Fruit fly (Drosophila melanogaster) whole organism, prepupa: ENCODE measurements around the gene CG13631.

Source experiments
- Blimp-1 ChIP-seq: fragments of 200-800 bp; sonication (Bioruptor generic); optimal IDR thresholded peaks from 3 replicates; lab custom pipeline; 2017; ENCODE audit warnings: missing biosample characterization, missing genetic modification characterization, mild to moderate bottlenecking, moderate library complexity, missing genetic modification reagents
- CG10669 ChIP-seq: fragments of 200-800 bp; sonication (Bioruptor generic); optimal IDR thresholded peaks from 3 replicates; lab custom pipeline; 2018; ENCODE audit warnings: missing biosample characterization, mild to moderate bottlenecking, missing genetic modification characterization, moderate library complexity
- CG11294 ChIP-seq: fragments of 200-800 bp; sonication (Bioruptor generic); IDR thresholded peaks from 2 replicates; pipeline ENCODE4 v1.3.6; 2022; ENCODE audit warnings: missing biosample characterization, missing genetic modification characterization
- CG11762 ChIP-seq: fragments of 200-800 bp; sonication (Bioruptor generic); optimal IDR thresholded peaks from 3 replicates; lab custom pipeline; 2016; ENCODE audit warnings: missing biosample characterization, missing genetic modification characterization; ENCODE audit not compliant: insufficient read depth
- CG11902 ChIP-seq: fragments of 200-800 bp; sonication (Bioruptor generic); optimal IDR thresholded peaks from 3 replicates; lab custom pipeline; 2016; ENCODE audit warnings: missing biosample characterization, missing genetic modification characterization
- CG15336 ChIP-seq: fragments of 200-800 bp; sonication (Bioruptor generic); IDR thresholded peaks from 2 replicates; pipeline ENCODE4 v1.3.6; 2022; ENCODE audit warnings: missing biosample characterization, missing genetic modification characterization
- CG1621 ChIP-seq: fragments of 200-800 bp; sonication (Bioruptor generic); optimal IDR thresholded peaks from 3 replicates; lab custom pipeline; 2018; ENCODE audit warnings: missing biosample characterization, mild to moderate bottlenecking, missing genetic modification characterization
- CG16779 ChIP-seq: fragments of 200-800 bp; sonication (Bioruptor generic); optimal IDR thresholded peaks from 3 replicates; lab custom pipeline; 2017; ENCODE audit warnings: missing biosample characterization, mild to moderate bottlenecking, missing genetic modification characterization
- CG3032 ChIP-seq: fragments of 200-800 bp; optimal IDR thresholded peaks from 2 replicates; lab custom pipeline; 2019; ENCODE audit warnings: missing biosample characterization, mild to moderate bottlenecking, missing genetic modification characterization, moderate library complexity
- CG31627 ChIP-seq: fragments of 200-800 bp; sonication (Bioruptor generic); optimal IDR thresholded peaks from 3 replicates; lab custom pipeline; 2016; ENCODE audit warnings: missing biosample characterization, missing genetic modification characterization
- CG32006 ChIP-seq: fragments of 200-800 bp; sonication (Bioruptor generic); optimal IDR thresholded peaks from 3 replicates; lab custom pipeline; 2017; ENCODE audit warnings: missing biosample characterization, mild to moderate bottlenecking, missing genetic modification characterization
- CG34406 ChIP-seq: fragments of 200-800 bp; sonication (Bioruptor generic); optimal IDR thresholded peaks from 3 replicates; lab custom pipeline; 2016; ENCODE audit warnings: missing biosample characterization, missing genetic modification characterization
- CG3919 ChIP-seq: fragments of 200-800 bp; sonication (Bioruptor generic); optimal IDR thresholded peaks from 3 replicates; lab custom pipeline; 2016; ENCODE audit warnings: missing biosample characterization, missing genetic modification characterization
- CG4318 ChIP-seq: fragments of 200-800 bp; sonication (Bioruptor generic); optimal IDR thresholded peaks from 3 replicates; lab custom pipeline; 2017; ENCODE audit warnings: missing biosample characterization, mild to moderate bottlenecking, missing genetic modification characterization
- CG6163 ChIP-seq: fragments of 200-800 bp; sonication (Bioruptor generic); IDR thresholded peaks from 3 replicates; pipeline ENCODE4 v1.3.6; 2022; ENCODE audit warnings: missing biosample characterization, missing genetic modification characterization
- CG6276 ChIP-seq: fragments of 200-800 bp; sonication (Bioruptor generic); optimal IDR thresholded peaks from 2 replicates; lab custom pipeline; 2017; ENCODE audit warnings: missing biosample characterization, mild to moderate bottlenecking, missing genetic modification characterization
- CG6792 ChIP-seq: fragments of 200-800 bp; sonication (Bioruptor generic); optimal IDR thresholded peaks from 3 replicates; lab custom pipeline; 2016; ENCODE audit warnings: missing biosample characterization, missing genetic modification characterization
- CG6854 ChIP-seq: fragments of 200-800 bp; sonication (Bioruptor generic); optimal IDR thresholded peaks from 2 replicates; lab custom pipeline; 2017; ENCODE audit warnings: missing biosample characterization, mild to moderate bottlenecking, missing genetic modification characterization
- CG7368 ChIP-seq: fragments of 200-800 bp; sonication (Bioruptor generic); optimal IDR thresholded peaks from 3 replicates; lab custom pipeline; 2016; ENCODE audit warnings: missing biosample characterization, missing genetic modification characterization
- CG8319 ChIP-seq: fragments of 200-800 bp; sonication (Bioruptor generic); optimal IDR thresholded peaks from 3 replicates; lab custom pipeline; 2016; ENCODE audit warnings: missing biosample characterization, missing genetic modification characterization
- CG8632 ChIP-seq: fragments of 200-800 bp; sonication (Bioruptor generic); optimal IDR thresholded peaks from 3 replicates; lab custom pipeline; 2016; ENCODE audit warnings: missing biosample characterization, missing genetic modification characterization
- CG9139 ChIP-seq: fragments of 200-800 bp; sonication (Bioruptor generic); optimal IDR thresholded peaks from 3 replicates; lab custom pipeline; 2017; ENCODE audit warnings: missing biosample characterization, mild to moderate bottlenecking, missing genetic modification characterization
- Eip78C ChIP-seq: fragments of 200-800 bp; sonication (Bioruptor generic); peaks from one replicate; lab custom pipeline; 2016; ENCODE audit warnings: missing biosample characterization, missing genetic modification characterization
- Eip93F ChIP-seq: fragments of 200-800 bp; sonication (Bioruptor generic); optimal IDR thresholded peaks from 2 replicates; lab custom pipeline; 2016; ENCODE audit warnings: missing biosample characterization, mild to moderate bottlenecking, missing genetic modification characterization
- Ets21C ChIP-seq: fragments of 200-800 bp; sonication (Bioruptor generic); optimal IDR thresholded peaks from 3 replicates; lab custom pipeline; 2016; ENCODE audit warnings: missing biosample characterization, missing genetic modification characterization
- Ets96B ChIP-seq: fragments of 200-800 bp; optimal IDR thresholded peaks from 2 replicates; lab custom pipeline; 2019; ENCODE audit warnings: missing biosample characterization, mild to moderate bottlenecking, missing genetic modification characterization, moderate library complexity
- Hr39 ChIP-seq: fragments of 200-800 bp; sonication (Bioruptor generic); optimal IDR thresholded peaks from 2 replicates; lab custom pipeline; 2016; ENCODE audit warnings: missing biosample characterization, missing genetic modification characterization
- Hr4 ChIP-seq: fragments of 200-800 bp; sonication (Bioruptor generic); optimal IDR thresholded peaks from 3 replicates; lab custom pipeline; 2016; ENCODE audit warnings: missing biosample characterization, missing genetic modification characterization
- Lpt ChIP-seq: fragments of 200-800 bp; sonication (Bioruptor generic); optimal IDR thresholded peaks from 3 replicates; lab custom pipeline; 2016; ENCODE audit warnings: missing biosample characterization, missing genetic modification characterization
- OdsH ChIP-seq: fragments of 200-800 bp; sonication (Bioruptor generic); optimal IDR thresholded peaks from 3 replicates; lab custom pipeline; 2016; ENCODE audit warnings: missing biosample characterization, missing genetic modification characterization
- Smox ChIP-seq: fragments of 200-800 bp; sonication (Bioruptor generic); optimal IDR thresholded peaks from 3 replicates; lab custom pipeline; 2016; ENCODE audit warnings: missing biosample characterization, missing genetic modification characterization
- Sox102F ChIP-seq: fragments of 200-800 bp; sonication (Bioruptor generic); optimal IDR thresholded peaks from 2 replicates; lab custom pipeline; 2016; ENCODE audit warnings: missing biosample characterization, mild to moderate bottlenecking, missing genetic modification characterization
- Sox14 ChIP-seq: fragments of 200-800 bp; sonication (Bioruptor generic); optimal IDR thresholded peaks from 3 replicates; lab custom pipeline; 2016; ENCODE audit warnings: missing biosample characterization, missing genetic modification characterization
- Sox15 ChIP-seq: fragments of 200-800 bp; sonication (Bioruptor generic); optimal IDR thresholded peaks from 3 replicates; lab custom pipeline; 2016; ENCODE audit warnings: missing biosample characterization, missing genetic modification characterization
- achi ChIP-seq: fragments of 200-800 bp; sonication (Bioruptor generic); optimal IDR thresholded peaks from 3 replicates; lab custom pipeline; 2016; ENCODE audit warnings: missing biosample characterization, missing genetic modification characterization
- cyc ChIP-seq: fragments of 200-800 bp; sonication (Bioruptor generic); optimal IDR thresholded peaks from 3 replicates; lab custom pipeline; 2016; ENCODE audit warnings: missing biosample characterization, missing genetic modification characterization
- dac ChIP-seq: fragments of 200-800 bp; sonication (Bioruptor generic); optimal IDR thresholded peaks from 2 replicates; lab custom pipeline; 2017; ENCODE audit warnings: missing biosample characterization, mild to moderate bottlenecking, missing genetic modification characterization
- dsx ChIP-seq: fragments of 200-800 bp; optimal IDR thresholded peaks from 3 replicates; lab custom pipeline; 2019; ENCODE audit warnings: missing biosample characterization, mild to moderate bottlenecking, missing genetic modification characterization, moderate library complexity; ENCODE audit not compliant: poor library complexity, severe bottlenecking
- eg ChIP-seq: fragments of 200-800 bp; sonication (Bioruptor generic); IDR thresholded peaks from 3 replicates; pipeline ENCODE4 v1.3.6; 2022; ENCODE audit warnings: missing biosample characterization, missing genetic modification characterization
- esn ChIP-seq: fragments of 200-800 bp; sonication (Bioruptor generic); optimal IDR thresholded peaks from 2 replicates; lab custom pipeline; 2016; ENCODE audit warnings: missing biosample characterization, mild to moderate bottlenecking, missing genetic modification characterization, moderate library complexity
- fd59A ChIP-seq: fragments of 200-800 bp; sonication (Bioruptor generic); optimal IDR thresholded peaks from 2 replicates; lab custom pipeline; 2017; ENCODE audit warnings: missing biosample characterization, mild to moderate bottlenecking, missing genetic modification characterization, missing genetic modification reagents
- fd85E ChIP-seq: fragments of 200-800 bp; sonication (Bioruptor generic); optimal IDR thresholded peaks from 3 replicates; lab custom pipeline; 2016; ENCODE audit warnings: missing biosample characterization, missing genetic modification characterization
- fkh ChIP-seq: fragments of 200-800 bp; sonication (Bioruptor generic); optimal IDR thresholded peaks from 3 replicates; lab custom pipeline; 2017; ENCODE audit warnings: missing biosample characterization, mild to moderate bottlenecking, missing genetic modification characterization, moderate library complexity
- net ChIP-seq: fragments of 200-800 bp; sonication (Bioruptor generic); optimal IDR thresholded peaks from 3 replicates; lab custom pipeline; 2016; ENCODE audit warnings: missing biosample characterization, missing genetic modification characterization
- pdm3 ChIP-seq: fragments of 200-800 bp; sonication (Bioruptor generic); optimal IDR thresholded peaks from 3 replicates; lab custom pipeline; 2016; ENCODE audit warnings: missing biosample characterization, missing genetic modification characterization
- salr ChIP-seq, 2 experiments: fragments of 200-800 bp; sonication (Bioruptor generic); optimal IDR thresholded peaks; 3 replicates each; lab custom pipeline; 2016 to 2018; ENCODE audit warnings: missing biosample characterization in 2 of 2, missing genetic modification characterization in 2 of 2, mild to moderate bottlenecking in 1 of 2
- spab ChIP-seq: fragments of 200-800 bp; sonication (Bioruptor generic); optimal IDR thresholded peaks from 2 replicates; lab custom pipeline; 2017; ENCODE audit warnings: missing biosample characterization, mild to moderate bottlenecking, missing genetic modification characterization, missing genetic modification reagents
- ss ChIP-seq, 2 experiments: fragments of 200-800 bp; sonication (Bioruptor generic); optimal IDR thresholded peaks; 2 replicates in 1 of 2; 3 replicates in 1 of 2; lab custom pipeline; 2017 to 2018; ENCODE audit warnings: mild to moderate bottlenecking in 2 of 2, missing biosample characterization in 2 of 2, missing genetic modification characterization in 2 of 2, moderate library complexity in 1 of 2
- svp ChIP-seq: fragments of 200-800 bp; sonication (Bioruptor generic); peaks from one replicate; lab custom pipeline; 2016; ENCODE audit warnings: missing biosample characterization, missing genetic modification characterization
- topi ChIP-seq: fragments of 200-800 bp; sonication (Bioruptor generic); optimal IDR thresholded peaks from 3 replicates; lab custom pipeline; 2016; ENCODE audit warnings: missing biosample characterization, missing genetic modification characterization

The CG13631 gene

dm6 chr3R:24768538-24769401 lies at the start of gene CG13631:
Gene CG13631, plus strand, starts transcription at chr3R:24769351.
- TF ChIP-seq Ets21C (GFP tag; lab: Kevin White, UChicago), result peak; percentile 97
- TF ChIP-seq CG3919, result peak; percentile 98
- TF ChIP-seq topi (GFP tag; lab: Kevin White, UChicago), result peak; percentile 97
- TF ChIP-seq esn, result peak; percentile 98
- peak; percentile 99 for TF ChIP-seq CG15336 (GFP tag; lab: Robert Waterston, UW)
- peak; percentile 97 for TF ChIP-seq CG8319
- peak; percentile 94 for TF ChIP-seq Sox102F (GFP tag; lab: Kevin White, UChicago)
- TF ChIP-seq Hr39 (GFP tag; lab: Kevin White, UChicago), result peak; percentile 97
- peak; percentile 73 for TF ChIP-seq Eip93F
- peak; percentile 97 for TF ChIP-seq CG11762
- peak; percentile 95 for TF ChIP-seq Sox15
- TF ChIP-seq CG32006, result peak; percentile 100
- peak; percentile 95 for TF ChIP-seq CG11294 (GFP tag; lab: Robert Waterston, UW)
- peak; percentile 75 for TF ChIP-seq dsx
- TF ChIP-seq CG7368 (GFP tag; lab: Kevin White, UChicago), result peak; percentile 93
- peak; percentile 97 for TF ChIP-seq cyc (GFP tag; lab: Kevin White, UChicago)
- peak; percentile 97 for TF ChIP-seq CG6792 (GFP tag; lab: Kevin White, UChicago)
- peak; percentile 98 for TF ChIP-seq OdsH
- peak; percentile 66 for TF ChIP-seq CG9139 (GFP tag; lab: Kevin White, UChicago)
- TF ChIP-seq CG6276 (GFP tag; lab: Kevin White, UChicago), result peak; percentile 99
- peak; percentile 94 for TF ChIP-seq CG8632 (GFP tag; lab: Kevin White, UChicago)
- TF ChIP-seq salr (GFP tag; optimal IDR thresholded peaks at IDR 0.05; lab: Kevin White, UChicago), result peak; percentile 70 to 99
- TF ChIP-seq Sox14 (GFP tag; lab: Kevin White, UChicago), result peak; percentile 98
- TF ChIP-seq CG11902 (GFP tag; lab: Kevin White, UChicago), result peak; percentile 96
- TF ChIP-seq CG34406 (GFP tag; lab: Kevin White, UChicago), result peak; percentile 96
- TF ChIP-seq fd85E (GFP tag; lab: Kevin White, UChicago), result peak; percentile 80
- peak; percentile 87 for TF ChIP-seq CG3032
- peak; percentile 78 for TF ChIP-seq CG1621 (tag; lab: Kevin White, UChicago)
- TF ChIP-seq Eip78C, result peak; percentile 99
- TF ChIP-seq Ets96B (tag; lab: Kevin White, UChicago), result peak; percentile 87
- peak; percentile 27 for TF ChIP-seq fkh (GFP tag; lab: Kevin White, UChicago)
- peak; percentile 97 for TF ChIP-seq eg (GFP tag; lab: Robert Waterston, UW)
- peak; percentile 99 for TF ChIP-seq Lpt (GFP tag; lab: Kevin White, UChicago)
- peak; percentile 98 for TF ChIP-seq CG31627
- TF ChIP-seq CG6854 (GFP tag; lab: Kevin White, UChicago), result peak; percentile 83
- peak; percentile 97 for TF ChIP-seq achi (GFP tag; lab: Kevin White, UChicago)
- TF ChIP-seq Hr4 (GFP tag; lab: Kevin White, UChicago), result peak; percentile 99
- peak; percentile 35 to 71 for TF ChIP-seq ss (GFP tag; optimal IDR thresholded peaks at IDR 0.05; lab: Kevin White, UChicago)
- peak; percentile 83 for TF ChIP-seq spab
- TF ChIP-seq Blimp-1, result peak; percentile 81
- TF ChIP-seq pdm3 (GFP tag; lab: Kevin White, UChicago), result peak; percentile 98
- TF ChIP-seq CG4318, result peak; percentile 99
- TF ChIP-seq net (GFP tag; lab: Kevin White, UChicago), result peak; percentile 98
- TF ChIP-seq CG6163, result peak; percentile 96
- TF ChIP-seq dac (GFP tag; lab: Kevin White, UChicago), result peak; percentile 99
- peak; percentile 94 for TF ChIP-seq Smox (GFP tag; lab: Kevin White, UChicago)
- TF ChIP-seq CG10669 (GFP tag; lab: Kevin White, UChicago), result peak; percentile 88
- TF ChIP-seq svp (GFP tag; lab: Kevin White, UChicago), result peak; percentile 96
- TF ChIP-seq fd59A (GFP tag; lab: Kevin White, UChicago), result peak; percentile 81
- peak; percentile 91 for TF ChIP-seq CG16779
